Worm (Caenorhabditis elegans) whole organism, mixed stage, embryonic: Measurements from ENCODE around the gene C14B1.8.

ENCODE experiments used
- M03D4.4 ChIP-seq: sonication (generic microtip); optimal IDR thresholded peaks from 2 replicates; lab custom pipeline; 2017; ENCODE audit warnings: mild to moderate bottlenecking, missing genetic modification characterization, missing compliant biosample characterization
- blmp-1 ChIP-seq: fragments of 150-350 bp; optimal IDR thresholded peaks from 2 replicates; lab custom pipeline; 2014; ENCODE audit warnings: missing biosample characterization, missing genetic modification characterization
- ceh-39 ChIP-seq: fragments of 150-350 bp; optimal IDR thresholded peaks from 2 replicates; lab custom pipeline; 2014; ENCODE audit warnings: missing biosample characterization, missing genetic modification characterization
- ceh-43 ChIP-seq: fragments of 200-800 bp; sonication (Bioruptor generic); optimal IDR thresholded peaks from 2 replicates; lab custom pipeline; 2018; ENCODE audit warnings: mild to moderate bottlenecking, missing genetic modification characterization, moderate library complexity, missing compliant biosample characterization
- ceh-83 ChIP-seq: fragments of 200-800 bp; sonication (Bioruptor generic); optimal IDR thresholded peaks from 2 replicates; lab custom pipeline; 2018; ENCODE audit warnings: mild to moderate bottlenecking, missing genetic modification characterization, missing compliant biosample characterization
- ces-1 ChIP-seq: fragments of 150-350 bp; optimal IDR thresholded peaks from 2 replicates; lab custom pipeline; 2014; ENCODE audit warnings: missing biosample characterization, missing genetic modification reagents, missing genetic modification characterization
- cnd-1 ChIP-seq: fragments of 200-800 bp; sonication (Bioruptor generic); optimal IDR thresholded peaks from 2 replicates; lab custom pipeline; 2018; ENCODE audit warnings: mild to moderate bottlenecking, missing genetic modification characterization, missing compliant biosample characterization
- drap-1 ChIP-seq: fragments of 200-800 bp; sonication (Bioruptor generic); optimal IDR thresholded peaks from 3 replicates; lab custom pipeline; 2018; ENCODE audit warnings: mild to moderate bottlenecking, missing genetic modification characterization, missing compliant biosample characterization
- elt-1 ChIP-seq: sonication (generic microtip); optimal IDR thresholded peaks from 2 replicates; lab custom pipeline; 2017; ENCODE audit warnings: missing genetic modification characterization, mild to moderate bottlenecking, missing compliant biosample characterization, antibody characterized with exemption, moderate library complexity, borderline replicate concordance; ENCODE audit not compliant: insufficient read depth
- elt-3 ChIP-seq: fragments of 150-350 bp; optimal IDR thresholded peaks from 2 replicates; lab custom pipeline; 2014; ENCODE audit warnings: missing biosample characterization, missing genetic modification characterization
- flh-1 ChIP-seq: fragments of 200-800 bp; sonication (Bioruptor generic); optimal IDR thresholded peaks from 2 replicates; lab custom pipeline; 2018; ENCODE audit warnings: mild to moderate bottlenecking, missing genetic modification characterization, moderate library complexity, missing compliant biosample characterization
- ham-2 ChIP-seq: fragments of 200-800 bp; sonication (Bioruptor generic); optimal IDR thresholded peaks from 2 replicates; lab custom pipeline; 2018; ENCODE audit warnings: mild to moderate bottlenecking, missing genetic modification characterization, missing compliant biosample characterization
- hlh-1 ChIP-seq: fragments of 150-350 bp; optimal IDR thresholded peaks from 2 replicates; lab custom pipeline; 2014; ENCODE audit warnings: missing biosample characterization, missing genetic modification reagents, missing genetic modification characterization
- lin-13 ChIP-seq: fragments of 150-350 bp; optimal IDR thresholded peaks from 2 replicates; lab custom pipeline; 2014; ENCODE audit warnings: missing biosample characterization, missing genetic modification characterization
- lin-32 ChIP-seq: fragments of 200-800 bp; sonication (Bioruptor generic); optimal IDR thresholded peaks from 2 replicates; lab custom pipeline; 2018; ENCODE audit warnings: mild to moderate bottlenecking, missing genetic modification characterization, missing compliant biosample characterization
- lsy-2 ChIP-seq: fragments of 150-350 bp; optimal IDR thresholded peaks from 2 replicates; lab custom pipeline; 2014; ENCODE audit warnings: missing biosample characterization, missing genetic modification characterization
- mab-5 ChIP-seq: fragments of 150-350 bp; optimal IDR thresholded peaks from 2 replicates; lab custom pipeline; 2014; ENCODE audit warnings: missing biosample characterization, missing genetic modification characterization
- mep-1 ChIP-seq: fragments of 150-350 bp; optimal IDR thresholded peaks from 2 replicates; lab custom pipeline; 2017; ENCODE audit warnings: missing biosample characterization, missing genetic modification reagents, missing genetic modification characterization, inconsistent platforms
- mls-2 ChIP-seq: sonication (generic microtip); optimal IDR thresholded peaks from 2 replicates; lab custom pipeline; 2016; ENCODE audit warnings: mild to moderate bottlenecking, missing genetic modification characterization, moderate library complexity, missing compliant biosample characterization
- nhr-2 ChIP-seq: fragments of 150-350 bp; optimal IDR thresholded peaks from 2 replicates; lab custom pipeline; 2014; ENCODE audit warnings: missing biosample characterization, missing genetic modification characterization
- nhr-237 ChIP-seq: fragments of 150-350 bp; optimal IDR thresholded peaks from 2 replicates; lab custom pipeline; 2014; ENCODE audit warnings: missing biosample characterization, missing genetic modification characterization
- nhr-28 ChIP-seq: fragments of 150-350 bp; optimal IDR thresholded peaks from 2 replicates; lab custom pipeline; 2014; ENCODE audit warnings: missing biosample characterization, missing genetic modification characterization
- nhr-76 ChIP-seq: sonication (generic microtip); optimal IDR thresholded peaks from 2 replicates; lab custom pipeline; 2017; ENCODE audit warnings: missing biosample characterization, missing genetic modification characterization
- pha-4 ChIP-seq: fragments of 150-350 bp; optimal IDR thresholded peaks from 2 replicates; lab custom pipeline; 2018; ENCODE audit warnings: missing biosample characterization, missing genetic modification reagents, missing genetic modification characterization
- sem-2 ChIP-seq: fragments of 200-800 bp; sonication (Bioruptor generic); optimal IDR thresholded peaks from 2 replicates; lab custom pipeline; 2018; ENCODE audit warnings: mild to moderate bottlenecking, missing genetic modification characterization, missing compliant biosample characterization
- snpc-4 ChIP-seq: fragments of 150-350 bp; optimal IDR thresholded peaks from 2 replicates; lab custom pipeline; 2014; ENCODE audit warnings: missing biosample characterization, missing genetic modification characterization
- sptf-1 ChIP-seq: sonication (generic microtip); optimal IDR thresholded peaks from 2 replicates; lab custom pipeline; 2017; ENCODE audit warnings: mild to moderate bottlenecking, missing genetic modification characterization, moderate library complexity, missing compliant biosample characterization
- tbx-8 ChIP-seq: fragments of 200-800 bp; sonication (Bioruptor generic); optimal IDR thresholded peaks from 2 replicates; lab custom pipeline; 2018; ENCODE audit warnings: mild to moderate bottlenecking, missing genetic modification characterization, moderate library complexity, missing compliant biosample characterization
- unc-120 ChIP-seq: sonication (generic microtip); optimal IDR thresholded peaks from 2 replicates; lab custom pipeline; 2017; ENCODE audit warnings: missing genetic modification characterization, missing compliant biosample characterization; ENCODE audit not compliant: poor library complexity, severe bottlenecking
- unc-39 ChIP-seq: fragments of 150-350 bp; optimal IDR thresholded peaks from 2 replicates; lab custom pipeline; 2014; ENCODE audit warnings: missing biosample characterization, missing genetic modification characterization
- unc-62 ChIP-seq: fragments of 150-350 bp; optimal IDR thresholded peaks from 2 replicates; lab custom pipeline; 2014; ENCODE audit warnings: missing biosample characterization, missing genetic modification reagents, missing genetic modification characterization
- zip-8 ChIP-seq: fragments of 150-350 bp; optimal IDR thresholded peaks from 2 replicates; lab custom pipeline; 2014; ENCODE audit warnings: missing biosample characterization, missing genetic modification characterization
- ztf-11 ChIP-seq: fragments of 150-350 bp; optimal IDR thresholded peaks from 2 replicates; lab custom pipeline; 2014; ENCODE audit warnings: missing biosample characterization, missing genetic modification characterization

C14B1.8 gene

ce11 chrIII:3698366-3698765 is 21.1 kb downstream of the C14B1.8 start:
- TF ChIP-seq mls-2 (tag; lab: Kevin White, UChicago) (no peak), pha-4 (tag; lab: Kevin White, UChicago) (no peak), drap-1 (no peak), elt-1 (tag; lab: Kevin White, UChicago) (no peak), lsy-2 (tag; lab: Kevin White, UChicago) (no peak), nhr-2 (tag; lab: Kevin White, UChicago) (no peak), unc-62 (no peak), mep-1 (tag; lab: Kevin White, UChicago) (no peak), flh-1 (GFP tag; lab: Kevin White, UChicago) (no peak), hlh-1 (tag; lab: Kevin White, UChicago) (no peak), cnd-1 (tag; lab: Kevin White, UChicago) (no peak), snpc-4 (tag; lab: Kevin White, UChicago) (no peak), ceh-43 (GFP tag; lab: Kevin White, UChicago) (no peak), ceh-39 (no peak), nhr-237 (tag; lab: Kevin White, UChicago) (no peak), M03D4.4 (tag; lab: Kevin White, UChicago) (no peak), ces-1 (GFP tag; lab: Kevin White, UChicago) (no peak)

- TF ChIP-seq ham-2 (GFP tag; lab: Kevin White, UChicago) (no peak), snpc-4 (tag; lab: Kevin White, UChicago) (no peak), hlh-1 (tag; lab: Kevin White, UChicago) (no peak), nhr-237 (tag; lab: Kevin White, UChicago) (no peak), unc-39 (tag; lab: Kevin White, UChicago) (no peak), cnd-1 (tag; lab: Kevin White, UChicago) (no peak), drap-1 (no peak), lin-32 (GFP tag; lab: Kevin White, UChicago) (no peak), mab-5 (tag; lab: Kevin White, UChicago) (no peak), nhr-28 (tag; lab: Kevin White, UChicago) (no peak), ztf-11 (no peak), nhr-76 (no peak), nhr-2 (tag; lab: Kevin White, UChicago) (no peak), lsy-2 (tag; lab: Kevin White, UChicago) (no peak), ceh-39 (no peak), blmp-1 (tag; lab: Kevin White, UChicago) (no peak), mep-1 (tag; lab: Kevin White, UChicago) (no peak), lin-13 (tag; lab: Kevin White, UChicago) (no peak)
Measured at ce11 chrIII:3694572-3694971, 24.9 kb downstream of the C14B1.8 start, which contains the start of gene npr-15. Gene npr-15, minus strand, starts transcription at chrIII:3694672.

- no peak for TF ChIP-seq nhr-2 (tag; lab: Kevin White, UChicago)
- no peak for TF ChIP-seq lsy-2 (tag; lab: Kevin White, UChicago)
- peak; percentile 69 for TF ChIP-seq ces-1 (GFP tag; lab: Kevin White, UChicago)
- TF ChIP-seq unc-62 = no peak
Measured at ce11 chrIII:3692516-3692915, 27.0 kb downstream of the C14B1.8 start.

- TF ChIP-seq snpc-4 (tag; lab: Kevin White, UChicago) (no peak), nhr-237 (tag; lab: Kevin White, UChicago) (no peak), M03D4.4 (tag; lab: Kevin White, UChicago) (no peak), zip-8 (tag; lab: Kevin White, UChicago) (no peak), sptf-1 (tag; lab: Kevin White, UChicago) (no peak), sem-2 (GFP tag; lab: Kevin White, UChicago) (no peak), lin-32 (GFP tag; lab: Kevin White, UChicago) (no peak), ces-1 (GFP tag; lab: Kevin White, UChicago) (no peak), ceh-83 (GFP tag; lab: Kevin White, UChicago) (no peak), mls-2 (tag; lab: Kevin White, UChicago) (no peak), blmp-1 (tag; lab: Kevin White, UChicago) (no peak), tbx-8 (GFP tag; lab: Kevin White, UChicago) (no peak), unc-120 (tag; lab: Kevin White, UChicago) (no peak), unc-39 (tag; lab: Kevin White, UChicago) (no peak), elt-3 (tag; lab: Kevin White, UChicago) (no peak), cnd-1 (tag; lab: Kevin White, UChicago) (no peak), nhr-76 (no peak), pha-4 (tag; lab: Kevin White, UChicago) (no peak)
Measured at ce11 chrIII:3682869-3683403, 36.5 kb downstream of the C14B1.8 start.
